Fruit fly (Drosophila melanogaster) whole organism, embryonic: ENCODE measurements around the gene CG3630.

Source experiments
- Ada2b ChIP-seq: fragments of 200-800 bp; sonication (Bioruptor generic); IDR thresholded peaks from 2 replicates; pipeline ENCODE4 v1.3.6; 2022; ENCODE audit warnings: missing biosample characterization, missing genetic modification characterization
- B-H2 ChIP-seq: fragments of 200-800 bp; sonication (Bioruptor generic); optimal IDR thresholded peaks from 2 replicates; lab custom pipeline; 2018; ENCODE audit warnings: missing biosample characterization, mild to moderate bottlenecking, missing genetic modification characterization
- CG11085 ChIP-seq: fragments of 200-800 bp; sonication (Bioruptor generic); IDR thresholded peaks from 2 replicates; pipeline ENCODE4 v1.3.6; 2022; ENCODE audit warnings: missing biosample characterization, missing genetic modification characterization
- CG12299 ChIP-seq: fragments of 200-800 bp; sonication (Bioruptor generic); optimal IDR thresholded peaks from 2 replicates; lab custom pipeline; 2018; ENCODE audit warnings: missing biosample characterization, mild to moderate bottlenecking, missing genetic modification characterization
- CG14014 ChIP-seq: fragments of 200-800 bp; sonication (Bioruptor generic); IDR thresholded peaks from 2 replicates; pipeline ENCODE4 v1.3.6; 2022; ENCODE audit warnings: missing biosample characterization, missing genetic modification characterization
- CG1529 ChIP-seq: fragments of 200-800 bp; sonication (Bioruptor generic); optimal IDR thresholded peaks from 3 replicates; lab custom pipeline; 2018; ENCODE audit warnings: missing biosample characterization, missing genetic modification characterization
- CG18262 ChIP-seq: fragments of 200-800 bp; optimal IDR thresholded peaks from 3 replicates; lab custom pipeline; 2019; ENCODE audit warnings: missing biosample characterization, mild to moderate bottlenecking, missing genetic modification characterization, moderate library complexity
- CG32532 ChIP-seq: fragments of 200-800 bp; sonication (Bioruptor generic); IDR thresholded peaks from 2 replicates; pipeline ENCODE4 v1.3.6; 2022; ENCODE audit warnings: missing biosample characterization, missing genetic modification characterization
- CG3281 ChIP-seq: fragments of 200-800 bp; sonication (Bioruptor generic); optimal IDR thresholded peaks from 3 replicates; lab custom pipeline; 2017; ENCODE audit warnings: missing biosample characterization, mild to moderate bottlenecking, missing genetic modification characterization
- CG34376 ChIP-seq: fragments of 200-800 bp; sonication (Bioruptor generic); optimal IDR thresholded peaks from 2 replicates; lab custom pipeline; 2018; ENCODE audit warnings: missing biosample characterization, mild to moderate bottlenecking, missing genetic modification characterization
- CG3847 ChIP-seq: fragments of 200-800 bp; sonication (Bioruptor generic); IDR thresholded peaks from 2 replicates; pipeline ENCODE4 v1.3.6; 2022; ENCODE audit warnings: missing biosample characterization, missing genetic modification characterization
- CG42726 ChIP-seq: fragments of 200-800 bp; sonication (Bioruptor generic); IDR thresholded peaks from 2 replicates; pipeline ENCODE4 v1.3.6; 2022; ENCODE audit warnings: missing biosample characterization, missing genetic modification characterization; ENCODE audit not compliant: partially characterized antibody
- CG4820 ChIP-seq: fragments of 200-800 bp; sonication (Bioruptor generic); optimal IDR thresholded peaks from 3 replicates; lab custom pipeline; 2016; ENCODE audit warnings: missing biosample characterization, missing genetic modification characterization
- CG6175 ChIP-seq: fragments of 200-800 bp; sonication (Bioruptor generic); IDR thresholded peaks from 3 replicates; pipeline ENCODE4 v1.3.6; 2022; ENCODE audit warnings: missing biosample characterization, missing genetic modification characterization
- CG6765 ChIP-seq: fragments of 200-800 bp; sonication (Bioruptor generic); optimal IDR thresholded peaks from 3 replicates; lab custom pipeline; 2017; ENCODE audit warnings: missing biosample characterization, mild to moderate bottlenecking, missing genetic modification characterization
- Dip2 ChIP-seq: fragments of 200-800 bp; sonication (Bioruptor generic); IDR thresholded peaks from 2 replicates; pipeline ENCODE4 v1.3.6; 2022; ENCODE audit warnings: missing biosample characterization, missing genetic modification characterization
- Dref ChIP-seq: fragments of 200-800 bp; sonication (Bioruptor generic); IDR thresholded peaks from 2 replicates; pipeline ENCODE4 v1.3.6; 2022; ENCODE audit warnings: missing biosample characterization, missing genetic modification characterization
- Ets65A ChIP-seq: fragments of 200-800 bp; sonication (Bioruptor generic); peaks from one replicate; lab custom pipeline; 2016; ENCODE audit warnings: missing biosample characterization, missing genetic modification characterization
- HLHmδ ChIP-seq: fragments of 200-800 bp; sonication (Bioruptor generic); optimal IDR thresholded peaks from 2 replicates; lab custom pipeline; 2018; ENCODE audit warnings: missing biosample characterization, mild to moderate bottlenecking, missing genetic modification characterization, moderate library complexity
- Med ChIP-seq: fragments of 200-800 bp; sonication (Bioruptor generic); peaks from one replicate; lab custom pipeline; 2016; ENCODE audit warnings: missing biosample characterization, missing genetic modification characterization, mild to moderate bottlenecking, inconsistent platforms, moderate library complexity
- NFAT ChIP-seq: fragments of 200-800 bp; sonication (Bioruptor generic); IDR thresholded peaks from 2 replicates; pipeline ENCODE4 v1.3.6; 2022; ENCODE audit warnings: missing biosample characterization, missing genetic modification characterization
- Neu2 ChIP-seq: fragments of 200-800 bp; sonication (Bioruptor generic); optimal IDR thresholded peaks from 3 replicates; lab custom pipeline; 2016; ENCODE audit warnings: missing biosample characterization, missing genetic modification characterization, borderline replicate concordance
- Sry-δ ChIP-seq: fragments of 200-800 bp; sonication (Bioruptor generic); optimal IDR thresholded peaks from 2 replicates; lab custom pipeline; 2016; ENCODE audit warnings: missing biosample characterization, missing genetic modification characterization
- Trl ChIP-seq, 3 experiments: fragments of >200 bp in 2 of 3; fragments of 200-800 bp in 1 of 3; sonication (Bioruptor generic) in 1 of 3; optimal IDR thresholded peaks; 2 replicates in 1 of 3; 3 replicates in 2 of 3; lab custom pipeline; 2016 to 2017; ENCODE audit warnings: missing biosample characterization in 1 of 3, missing genetic modification characterization in 1 of 3
- Usf ChIP-seq: fragments of 200-800 bp; sonication (Bioruptor generic); optimal IDR thresholded peaks from 2 replicates; lab custom pipeline; 2017; ENCODE audit warnings: missing genotype, missing biosample characterization, missing genetic modification characterization
- al ChIP-seq: fragments of 200-800 bp; sonication (Bioruptor generic); IDR thresholded peaks from 2 replicates; pipeline ENCODE4 v1.3.6; 2022; ENCODE audit warnings: missing biosample characterization, missing genetic modification characterization
- fd96Cb ChIP-seq: fragments of 200-800 bp; sonication (Bioruptor generic); optimal IDR thresholded peaks from 2 replicates; lab custom pipeline; 2018; ENCODE audit warnings: missing biosample characterization, mild to moderate bottlenecking, missing genetic modification characterization, moderate library complexity
- gcm ChIP-seq: fragments of 200-800 bp; sonication (Bioruptor generic); optimal IDR thresholded peaks from 2 replicates; lab custom pipeline; 2019; ENCODE audit warnings: missing biosample characterization, mild to moderate bottlenecking, missing genetic modification characterization, moderate library complexity
- gem ChIP-seq: fragments of 200-800 bp; sonication (Bioruptor generic); optimal IDR thresholded peaks from 2 replicates; lab custom pipeline; 2019; ENCODE audit warnings: missing biosample characterization, mild to moderate bottlenecking, missing genetic modification characterization, moderate library complexity
- grau ChIP-seq: fragments of 200-800 bp; optimal IDR thresholded peaks from 3 replicates; lab custom pipeline; 2019; ENCODE audit warnings: missing biosample characterization, mild to moderate bottlenecking, missing genetic modification characterization, moderate library complexity
- grn ChIP-seq: fragments of 200-800 bp; sonication (Bioruptor generic); optimal IDR thresholded peaks from 3 replicates; lab custom pipeline; 2017; ENCODE audit warnings: missing biosample characterization, missing genetic modification characterization
- hkb ChIP-seq, 2 experiments: fragments of 200-800 bp in 1 of 2; fragments of >200 bp in 1 of 2; sonication (Bioruptor generic) in 1 of 2; IDR thresholded peaks in 1 of 2; optimal IDR thresholded peaks in 1 of 2; 2 replicates each; pipeline versions ENCODE4 v1.3.6 to Lab custom; 2017 to 2022; ENCODE audit warnings: missing biosample characterization in 1 of 2, missing genetic modification characterization in 1 of 2
- kah ChIP-seq: fragments of 200-800 bp; sonication (Bioruptor generic); optimal IDR thresholded peaks from 2 replicates; lab custom pipeline; 2018; ENCODE audit warnings: missing biosample characterization, mild to moderate bottlenecking, missing genetic modification characterization
- klu ChIP-seq: fragments of 200-800 bp; sonication (Bioruptor generic); IDR thresholded peaks from 2 replicates; pipeline ENCODE4 v1.3.6; 2022; ENCODE audit warnings: missing biosample characterization, missing genetic modification characterization
- lab ChIP-seq: fragments of 200-800 bp; sonication (Bioruptor generic); optimal IDR thresholded peaks from 3 replicates; lab custom pipeline; 2017; ENCODE audit warnings: missing biosample characterization, missing genetic modification characterization, mild to moderate bottlenecking, moderate library complexity, missing genetic modification reagents
- luna ChIP-seq: fragments of 200-800 bp; sonication (Bioruptor generic); optimal IDR thresholded peaks from 2 replicates; lab custom pipeline; 2016; ENCODE audit warnings: missing biosample characterization, missing genetic modification characterization
- mirr ChIP-seq: fragments of 200-800 bp; sonication (Bioruptor generic); optimal IDR thresholded peaks from 3 replicates; lab custom pipeline; 2018; ENCODE audit warnings: missing biosample characterization, mild to moderate bottlenecking, missing genetic modification characterization
- peb ChIP-seq: fragments of 200-800 bp; sonication (Bioruptor generic); IDR thresholded peaks from 2 replicates; pipeline ENCODE4 v1.3.6; 2022; ENCODE audit warnings: missing biosample characterization, missing genetic modification characterization
- psq ChIP-seq: fragments of 200-800 bp; sonication (Bioruptor generic); optimal IDR thresholded peaks from 2 replicates; lab custom pipeline; 2017; ENCODE audit warnings: missing biosample characterization, missing genetic modification characterization
- sug ChIP-seq: fragments of 200-800 bp; optimal IDR thresholded peaks from 2 replicates; lab custom pipeline; 2019; ENCODE audit warnings: missing biosample characterization, mild to moderate bottlenecking, missing genetic modification characterization, moderate library complexity
- zfh2 ChIP-seq: fragments of 200-800 bp; sonication (Bioruptor generic); optimal IDR thresholded peaks from 2 replicates; lab custom pipeline; 2016; ENCODE audit warnings: missing biosample characterization, missing genetic modification characterization

Gene CG3630

dm6 chrX:2197414-2198271, 35.6 kb downstream of the CG3630 start:
- TF ChIP-seq CG4820 (GFP tag; lab: Kevin White, UChicago) (peak; percentile 7), CG3281 (no peak), CG12299 (tag; lab: Kevin White, UChicago) (no peak), CG6175 (GFP tag; lab: Robert Waterston, UW) (no peak), fd96Cb (tag; lab: Kevin White, UChicago) (no peak), Ada2b (no peak), Ets65A (no peak), Neu2 (no peak), CG42726 (GFP tag; lab: Robert Waterston, UW) (no peak), mirr (GFP tag; lab: Kevin White, UChicago) (no peak), Sry-δ (GFP tag; lab: Kevin White, UChicago) (no peak), psq (GFP tag; lab: Kevin White, UChicago) (no peak), Dref (GFP tag; lab: Robert Waterston, UW) (no peak), CG1529 (GFP tag; lab: Kevin White, UChicago) (no peak), sug (peak; percentile 93), klu (GFP tag; lab: Robert Waterston, UW) (no peak), peb (no peak), lab (GFP tag; lab: Kevin White, UChicago) (no peak), gem (tag; lab: Kevin White, UChicago) (peak; percentile 2), Dip2 (GFP tag; lab: Robert Waterston, UW) (no peak), B-H2 (GFP tag; lab: Kevin White, UChicago) (no peak), CG18262 (tag; lab: Kevin White, UChicago) (no peak), Trl (optimal IDR thresholded peaks at IDR 0.05; lab: Kevin White, UChicago) (no peak), Trl (GFP tag; optimal IDR thresholded peaks at IDR 0.05; lab: Kevin White, UChicago) (no peak), HLHmδ (no peak), CG34376 (GFP tag; lab: Kevin White, UChicago) (peak; percentile 22), CG11085 (GFP tag; lab: Robert Waterston, UW) (no peak), hkb (optimal IDR thresholded peaks at IDR 0.05; lab: Kevin White, UChicago) (no peak), hkb (GFP tag; IDR thresholded peaks at IDR 0.05; lab: Robert Waterston, UW) (no peak), CG14014 (no peak), luna (GFP tag; lab: Kevin White, UChicago) (no peak), gcm (GFP tag; lab: Kevin White, UChicago) (no peak), CG6765 (GFP tag; lab: Kevin White, UChicago) (no peak), kah (no peak), al (GFP tag; lab: Robert Waterston, UW) (no peak), CG32532 (no peak), NFAT (GFP tag; lab: Robert Waterston, UW) (no peak), zfh2 (no peak), grn (GFP tag; lab: Kevin White, UChicago) (no peak), CG3847 (GFP tag; lab: Robert Waterston, UW) (no peak), Med (GFP tag; lab: Kevin White, UChicago) (peak; percentile 29), grau (tag; lab: Kevin White, UChicago) (no peak), Usf (GFP tag; lab: Kevin White, UChicago) (no peak)
